Fruit fly (Drosophila melanogaster) whole organism, pupa: ENCODE results near the gene GluRS-m.

ENCODE experiments used
- CG15710 ChIP-seq: fragments of 200-800 bp; sonication (Bioruptor generic); optimal IDR thresholded peaks from 2 replicates; lab custom pipeline; 2018; ENCODE audit warnings: missing biosample characterization, mild to moderate bottlenecking, missing genetic modification characterization, moderate library complexity
- CG17806 ChIP-seq: fragments of 200-800 bp; sonication (Bioruptor generic); optimal IDR thresholded peaks from 2 replicates; lab custom pipeline; 2018; ENCODE audit warnings: missing biosample characterization, mild to moderate bottlenecking, missing genetic modification characterization, moderate library complexity
- CG34367 ChIP-seq: fragments of 200-800 bp; sonication (Bioruptor generic); optimal IDR thresholded peaks from 2 replicates; lab custom pipeline; 2018; ENCODE audit warnings: missing biosample characterization, mild to moderate bottlenecking, missing genetic modification characterization
- CG8159 ChIP-seq: fragments of 200-800 bp; sonication (Bioruptor generic); optimal IDR thresholded peaks from 3 replicates; lab custom pipeline; 2018; ENCODE audit warnings: missing biosample characterization, mild to moderate bottlenecking, missing genetic modification characterization, moderate library complexity
- CG9948 ChIP-seq: fragments of 200-800 bp; sonication (Bioruptor generic); optimal IDR thresholded peaks from 2 replicates; lab custom pipeline; 2018; ENCODE audit warnings: missing biosample characterization, mild to moderate bottlenecking, missing genetic modification characterization, moderate library complexity
- EcR ChIP-seq: fragments of 200-800 bp; sonication (Bioruptor generic); optimal IDR thresholded peaks from 3 replicates; lab custom pipeline; 2019; ENCODE audit warnings: missing biosample characterization, missing genetic modification characterization, mild to moderate bottlenecking, moderate library complexity, missing genetic modification reagents
- Snoo ChIP-seq: fragments of 200-800 bp; sonication (Bioruptor generic); optimal IDR thresholded peaks from 3 replicates; lab custom pipeline; 2017; ENCODE audit warnings: missing biosample characterization, mild to moderate bottlenecking, missing genetic modification characterization, inconsistent platforms
- gl ChIP-seq: fragments of 200-800 bp; sonication (Bioruptor generic); optimal IDR thresholded peaks from 2 replicates; lab custom pipeline; 2018; ENCODE audit warnings: missing biosample characterization, mild to moderate bottlenecking, missing genetic modification characterization
- rn ChIP-seq: fragments of 200-800 bp; sonication (Bioruptor generic); IDR thresholded peaks from 2 replicates; pipeline ENCODE4 v1.3.6; 2022; ENCODE audit warnings: missing biosample characterization, missing genetic modification characterization

DNA sequence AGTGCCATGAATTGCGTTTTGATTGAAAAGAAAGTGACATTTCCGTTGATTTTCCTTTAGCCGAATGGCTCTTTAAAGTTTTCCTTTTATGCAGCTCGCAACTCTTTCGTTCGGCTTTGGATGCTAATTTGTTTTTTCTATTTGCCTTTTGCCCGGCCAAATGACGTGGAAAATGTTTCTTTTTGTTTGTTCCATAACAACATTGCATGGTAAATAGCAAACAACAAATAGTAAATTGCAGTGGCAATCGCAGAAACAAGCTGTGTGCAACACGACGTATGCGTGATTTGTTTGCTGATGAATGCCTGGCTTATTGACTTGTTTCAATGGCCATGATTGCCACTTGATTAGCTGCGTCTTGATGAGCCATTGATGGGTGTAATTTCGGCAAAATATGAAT is 12.5 kb upstream of the GluRS-m start:
- TF ChIP-seq CG34367 (tag; lab: Kevin White, UChicago) (no peak), CG9948 (tag; lab: Kevin White, UChicago) (no peak), CG8159 (tag; lab: Kevin White, UChicago) (no peak), rn (GFP tag; lab: Robert Waterston, UW) (no peak), Snoo (tag; lab: Kevin White, UChicago) (no peak), gl (no peak), EcR (no peak), CG17806 (tag; lab: Kevin White, UChicago) (no peak), CG15710 (tag; lab: Kevin White, UChicago) (no peak)
